Fruit fly (Drosophila melanogaster): ENCODE measurements around the gene Trmt61.

Gene Trmt61

dm6 chr3R:26014262-26014833 is 44.9 kb upstream of the Trmt61 start, which contains the start of gene Kaz-m1 (continued):
- TF ChIP-seq sug (tag; optimal IDR thresholded peaks at IDR 0.05) (peak; percentile 57), row (GFP tag; IDR thresholded peaks at IDR 0.05) (peak; percentile 87), org-1 (GFP tag; optimal IDR thresholded peaks at IDR 0.05) (peak; percentile 11), CG15269 (tag; optimal IDR thresholded peaks at IDR 0.05) (peak; percentile 66), Hsf (GFP tag; optimal IDR thresholded peaks at IDR 0.05) (no peak), Max (GFP tag; optimal IDR thresholded peaks at IDR 0.05) (no peak), nerfin-1 (tag; optimal IDR thresholded peaks at IDR 0.05) (peak; percentile 50), CG15601 (tag; optimal IDR thresholded peaks at IDR 0.05) (peak; percentile 40), CG6689 (GFP tag; IDR thresholded peaks at IDR 0.05) (0 out of 2 replicates have a peak, but pooled peaks have one; percentile 37), Meics (GFP tag; optimal IDR thresholded peaks at IDR 0.05) (peak; percentile 62), hkb (optimal IDR thresholded peaks at IDR 0.05) (no peak), hkb (GFP tag; IDR thresholded peaks at IDR 0.05) (peak; percentile 60), Adf1 (GFP tag; IDR thresholded peaks at IDR 0.05) (no peak), bigmax (GFP tag; optimal IDR thresholded peaks at IDR 0.05) (no peak), MBD-R2 (GFP tag; IDR thresholded peaks at IDR 0.05) (peak; percentile 23; the same call in 1 of the 2 replicates), B-H2 (GFP tag; optimal IDR thresholded peaks at IDR 0.05) (peak; percentile 6), Ptx1 (GFP tag; IDR thresholded peaks at IDR 0.05) (peak; percentile 48), Xrp1 (GFP tag; IDR thresholded peaks at IDR 0.05) (peak; percentile 73), CG9932 (GFP tag; IDR thresholded peaks at IDR 0.05) (peak; percentile 37; the same call in 1 of the 2 replicates), Camta (GFP tag; optimal IDR thresholded peaks at IDR 0.05) (no peak), Rfx (GFP tag; IDR thresholded peaks at IDR 0.05) (peak; percentile 42; the same call in 1 of the 2 replicates), CG13894 (tag; optimal IDR thresholded peaks at IDR 0.05) (peak; percentile 21), CG1792 (GFP tag; optimal IDR thresholded peaks at IDR 0.05) (no peak), grn (GFP tag; optimal IDR thresholded peaks at IDR 0.05) (peak; percentile 67), CG1233 (GFP tag; optimal IDR thresholded peaks at IDR 0.05) (peak; percentile 16), HLH54F (GFP tag; optimal IDR thresholded peaks at IDR 0.05) (no peak), NFAT (GFP tag; IDR thresholded peaks at IDR 0.05) (no peak), CG12104 (GFP tag; optimal IDR thresholded peaks at IDR 0.05) (peak; percentile 44), luna (GFP tag; optimal IDR thresholded peaks at IDR 0.05) (no peak), CG17829 (tag; optimal IDR thresholded peaks at IDR 0.05) (peak; percentile 64), CG13775 (GFP tag; optimal IDR thresholded peaks at IDR 0.05) (peak; percentile 7), Nf-YB (GFP tag; optimal IDR thresholded peaks at IDR 0.05) (peak; percentile 56), CG18599 (GFP tag; optimal IDR thresholded peaks at IDR 0.05) (peak; percentile 54), pan (optimal IDR thresholded peaks at IDR 0.05) (no peak), pan (GFP tag; optimal IDR thresholded peaks at IDR 0.05 in 1 of 2, IDR thresholded peaks at IDR 0.05 in 1 of 2) (no peak), CG30020 (tag; optimal IDR thresholded peaks at IDR 0.05) (peak; percentile 4), repo (GFP tag; optimal IDR thresholded peaks at IDR 0.05) (no peak), bcd (GFP tag; optimal IDR thresholded peaks at IDR 0.05) (peak; percentile 29), Atf6 (GFP tag; IDR thresholded peaks at IDR 0.05) (0 out of 2 replicates have a peak, but pooled peaks have one; percentile 25), exex (tag; optimal IDR thresholded peaks at IDR 0.05) (peak; percentile 41), sim (GFP tag; IDR thresholded peaks at IDR 0.05) (peak; percentile 48; the same call in 1 of the 2 replicates), E2f2 (GFP tag; IDR thresholded peaks at IDR 0.05) (no peak), CG6813 (GFP tag; optimal IDR thresholded peaks at IDR 0.05) (peak; percentile 16), CG15479 (GFP tag; optimal IDR thresholded peaks at IDR 0.05) (no peak), br (optimal IDR thresholded peaks at IDR 0.05) (no peak), CG12391 (tag; optimal IDR thresholded peaks at IDR 0.05) (peak; percentile 69), E2f1 (GFP tag; IDR thresholded peaks at IDR 0.05) (0 out of 2 replicates have a peak, but pooled peaks have one; percentile 14), D19B (GFP tag; optimal IDR thresholded peaks at IDR 0.05) (no peak), toy (GFP tag; IDR thresholded peaks at IDR 0.05) (no peak), lov (optimal IDR thresholded peaks at IDR 0.05) (no peak), lov (GFP tag; IDR thresholded peaks at IDR 0.05) (no peak), mirr (GFP tag; optimal IDR thresholded peaks at IDR 0.05) (peak; percentile 4)
